Worm (Caenorhabditis elegans) whole organism, mixed stage, embryonic: ENCODE results near the gene sre-28.

Experiments
- blmp-1 ChIP-seq: fragments of 150-350 bp; optimal IDR thresholded peaks from 2 replicates; lab custom pipeline; 2014; ENCODE audit warnings: missing biosample characterization, missing genetic modification characterization
- ces-1 ChIP-seq: fragments of 150-350 bp; optimal IDR thresholded peaks from 2 replicates; lab custom pipeline; 2014; ENCODE audit warnings: missing biosample characterization, missing genetic modification reagents, missing genetic modification characterization
- lin-13 ChIP-seq: fragments of 150-350 bp; optimal IDR thresholded peaks from 2 replicates; lab custom pipeline; 2014; ENCODE audit warnings: missing biosample characterization, missing genetic modification characterization
- nhr-237 ChIP-seq: fragments of 150-350 bp; optimal IDR thresholded peaks from 2 replicates; lab custom pipeline; 2014; ENCODE audit warnings: missing biosample characterization, missing genetic modification characterization
- nhr-28 ChIP-seq: fragments of 150-350 bp; optimal IDR thresholded peaks from 2 replicates; lab custom pipeline; 2014; ENCODE audit warnings: missing biosample characterization, missing genetic modification characterization
- pha-4 ChIP-seq: fragments of 150-350 bp; optimal IDR thresholded peaks from 2 replicates; lab custom pipeline; 2018; ENCODE audit warnings: missing biosample characterization, missing genetic modification reagents, missing genetic modification characterization
- unc-62 ChIP-seq: fragments of 150-350 bp; optimal IDR thresholded peaks from 2 replicates; lab custom pipeline; 2014; ENCODE audit warnings: missing biosample characterization, missing genetic modification reagents, missing genetic modification characterization

DNA sequence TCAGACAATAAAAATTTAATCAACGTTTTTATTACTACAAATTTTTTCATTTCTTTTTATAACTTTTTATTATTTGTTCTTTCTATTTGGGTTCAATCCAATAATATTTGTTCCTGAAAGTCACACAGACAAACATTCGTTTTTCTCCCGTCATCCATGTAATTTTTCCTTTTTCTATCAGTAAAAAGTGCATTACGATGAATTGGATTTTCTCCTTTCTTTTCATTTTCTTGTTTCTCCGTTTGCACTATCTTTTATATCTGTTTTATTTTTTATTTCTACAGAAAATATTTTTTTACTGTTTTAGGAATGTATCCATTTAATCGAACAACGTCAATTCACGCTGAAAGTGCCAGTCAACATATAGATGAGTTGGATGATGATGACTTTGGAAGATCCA is 44.9 kb upstream of the sre-28 start, which contains the start of gene egl-47:
- TF ChIP-seq ces-1, result no peak
- no peak for TF ChIP-seq nhr-237 (tag; lab: Kevin White, UChicago)
- no peak for TF ChIP-seq pha-4 (tag; lab: Kevin White, UChicago)
- no peak for TF ChIP-seq nhr-28 (tag; lab: Kevin White, UChicago)
- TF ChIP-seq unc-62 (GFP tag; lab: Kevin White, UChicago), result no peak
- TF ChIP-seq lin-13 (tag; lab: Kevin White, UChicago), result no peak
- no peak for TF ChIP-seq blmp-1
